Worm (Caenorhabditis elegans): ENCODE results near the gene F31F4.1.

ce11 chrV:731330-731729, 47.5 kb downstream of the F31F4.1 start:
- no peak for TF ChIP-seq ztf-29 (GFP tag; IDR thresholded peaks at IDR 0.05)
- TF ChIP-seq ztf-23 (GFP tag; IDR thresholded peaks at IDR 0.05) = no peak
- no peak for TF ChIP-seq med-1 (GFP tag; optimal IDR thresholded peaks at IDR 0.05; ENCODE audit: insufficient read depth)
- TF ChIP-seq tab-1 (GFP tag; IDR thresholded peaks at IDR 0.05) = no peak
- TF ChIP-seq T22C8.4 (GFP tag; IDR thresholded peaks at IDR 0.05) = no peak
- TF ChIP-seq cog-1 (tag; optimal IDR thresholded peaks at IDR 0.05) = peak; percentile 50
- no peak for TF ChIP-seq flt-1 (GFP tag; IDR thresholded peaks at IDR 0.05)
- no peak for TF ChIP-seq klf-2 (GFP tag; conservative IDR thresholded peaks at IDR 0.05)
- no peak for TF ChIP-seq ref-1 (GFP tag; conservative IDR thresholded peaks at IDR 0.05)
